Worm (Caenorhabditis elegans) whole organism, young adult: Measurements from ENCODE around the gene fog-2.

Experiments
- C06A6.2 ChIP-seq: fragments of 200-800 bp; sonication (Bioruptor generic); conservative IDR thresholded peaks from 2 replicates; pipeline ENCODE4 v1.3.6; 2022; ENCODE audit warnings: missing genetic modification characterization, missing compliant biosample characterization
- Y95B8A.8 ChIP-seq: fragments of 200-800 bp; sonication (Bioruptor generic); IDR thresholded peaks from 2 replicates; pipeline ENCODE4 v1.3.6; 2022; ENCODE audit warnings: missing genetic modification reagents, missing genetic modification characterization, missing compliant biosample characterization
- ZK185.1 ChIP-seq: sonication (generic microtip); optimal IDR thresholded peaks from 2 replicates; lab custom pipeline; 2016; ENCODE audit warnings: mild to moderate bottlenecking, missing genetic modification characterization, missing compliant biosample characterization; ENCODE audit not compliant: poor library complexity, severe bottlenecking
- dpl-1 ChIP-seq: fragments of 150-350 bp; optimal IDR thresholded peaks from 2 replicates; lab custom pipeline; 2014; ENCODE audit warnings: missing biosample characterization, missing genetic modification reagents, missing genetic modification characterization
- gei-17 ChIP-seq: fragments of 200-800 bp; sonication (Bioruptor generic); optimal IDR thresholded peaks from 2 replicates; lab custom pipeline; 2018; ENCODE audit warnings: mild to moderate bottlenecking, missing genetic modification characterization, missing compliant biosample characterization
- xnd-1 ChIP-seq: sonication (generic microtip); optimal IDR thresholded peaks from 2 replicates; lab custom pipeline; 2016; ENCODE audit warnings: missing genotype, missing genetic modification reagents, missing genetic modification characterization, missing compliant biosample characterization
- ztf-28 ChIP-seq: fragments of 200-800 bp; sonication (Bioruptor generic); IDR thresholded peaks from 2 replicates; pipeline ENCODE4 v1.3.6; 2022; ENCODE audit warnings: missing genetic modification reagents, missing genetic modification characterization, missing compliant biosample characterization

DNA sequence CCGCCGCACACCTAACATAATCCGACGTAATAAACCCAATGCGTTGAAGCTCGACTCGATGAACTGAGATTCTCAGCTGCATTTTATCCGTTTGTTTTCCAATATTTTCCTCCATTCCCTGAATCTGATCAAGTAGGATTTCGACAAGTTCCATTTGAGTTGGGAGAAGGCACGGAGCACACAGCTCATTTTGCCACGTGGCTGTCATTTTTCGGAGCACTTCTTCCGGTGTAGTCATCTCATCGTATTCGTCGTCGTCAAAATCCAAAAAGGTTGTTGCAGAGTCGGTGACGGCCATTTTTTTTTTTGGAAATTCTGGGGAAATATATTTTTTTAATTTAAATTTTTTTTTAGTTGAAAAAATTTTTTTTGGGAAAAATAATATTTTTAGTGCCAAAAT lies 38.4 kb downstream of the fog-2 start, which contains the start of gene sld-5:
- TF ChIP-seq gei-17 (GFP tag; lab: Kevin White, UChicago): no peak
- no peak for TF ChIP-seq ztf-28
- no peak for TF ChIP-seq ZK185.1 (tag; lab: Kevin White, UChicago)
- TF ChIP-seq dpl-1 (GFP tag; lab: Kevin White, UChicago): no peak
- no peak for TF ChIP-seq xnd-1 (tag; lab: Kevin White, UChicago)
- no peak for TF ChIP-seq Y95B8A.8 (GFP tag; lab: Robert Waterston, UW)
- TF ChIP-seq C06A6.2 (GFP tag; lab: Robert Waterston, UW): no peak
